Worm (Caenorhabditis elegans): ENCODE results near the gene Y51B9A.5.
"Not testable (repeated sequence)": the region's sequence is repeated elsewhere in the genome, so short reads cannot be mapped to it uniquely, and the experiment has no call there.

DNA sequence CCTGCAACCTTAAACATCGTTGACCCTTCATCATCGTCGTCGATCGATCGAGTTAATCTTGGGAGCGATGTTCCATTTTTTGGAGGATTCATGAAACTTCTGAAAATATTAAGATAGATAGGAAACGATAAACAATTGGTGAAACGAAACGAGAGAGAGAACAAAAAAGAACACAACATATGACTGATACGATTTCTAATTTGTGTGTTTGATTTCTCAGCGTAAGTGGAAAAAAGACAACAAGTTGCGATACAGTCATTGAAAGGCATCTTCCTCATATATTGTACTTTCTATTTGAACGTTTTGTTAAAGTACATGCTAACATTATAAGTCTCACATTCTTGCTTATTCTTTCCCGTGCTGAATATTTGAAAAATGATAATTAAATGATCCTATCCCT is 48.2 kb downstream of the Y51B9A.5 start, which contains the start of gene R09D1.12:
- not testable (repeated sequence) for TF ChIP-seq blmp-1, sptf-1 (tag; optimal IDR thresholded peaks at IDR 0.05)
